Fruit fly (Drosophila melanogaster): ENCODE measurements around the gene pns.
A peak's percentile ranks its signal among the peaks of the same experiment; 100 is the strongest.

The pns gene

DNA sequence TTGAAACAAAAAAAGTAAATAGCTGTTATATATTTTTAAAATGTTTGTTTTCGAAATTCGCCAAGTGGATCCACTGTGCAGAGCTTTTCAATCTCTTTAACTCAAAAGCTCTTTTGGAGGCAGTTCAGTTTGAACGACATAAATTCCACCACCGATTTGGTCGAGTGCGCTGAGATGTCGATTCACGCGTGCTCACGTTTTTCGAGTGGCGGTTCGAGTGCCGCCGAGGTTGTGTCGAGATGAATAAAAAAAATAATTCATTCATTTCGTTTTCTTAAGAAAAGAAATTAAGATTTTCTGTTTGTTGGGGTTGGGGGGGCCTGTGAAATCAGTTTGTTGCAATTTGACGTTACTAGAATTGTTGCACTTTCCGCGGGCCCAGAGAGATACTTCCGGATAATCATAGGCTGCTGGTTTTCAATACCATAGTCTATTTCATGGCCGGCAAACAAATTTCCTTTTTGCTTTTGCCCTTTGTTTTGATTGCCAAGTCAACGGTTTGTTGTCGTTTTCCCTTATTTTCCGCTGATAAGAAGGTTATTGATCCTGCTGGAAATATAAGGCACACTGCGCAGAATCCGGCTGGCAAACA, 48.2 kb upstream of the pns start (continued):
- no peak for TF ChIP-seq GATAe (GFP tag; conservative IDR thresholded peaks at IDR 0.05)
- TF ChIP-seq Nf-YA (GFP tag; IDR thresholded peaks at IDR 0.05): 0 out of 2 replicates have a peak, but pooled peaks have one; percentile 23
- TF ChIP-seq CG4707 (GFP tag; optimal IDR thresholded peaks at IDR 0.05): peak; percentile 95
- TF ChIP-seq sna (GFP tag; IDR thresholded peaks at IDR 0.05; ENCODE audit: partially characterized antibody): peak; percentile 22; the same call in 1 of the 2 replicates
- no peak for TF ChIP-seq CG11093 (GFP tag; IDR thresholded peaks at IDR 0.05)
- peak; percentile 17 for TF ChIP-seq nom (GFP tag; optimal IDR thresholded peaks at IDR 0.05)
- peak; percentile 70 for TF ChIP-seq tna (GFP tag; IDR thresholded peaks at IDR 0.05; ENCODE audit: partially characterized antibody)
- peak; percentile 62 for TF ChIP-seq amos (GFP tag; IDR thresholded peaks at IDR 0.05; ENCODE audit: partially characterized antibody)
- TF ChIP-seq Ets65A (GFP tag): peak; percentile 27
- TF ChIP-seq CG17802 (tag; optimal IDR thresholded peaks at IDR 0.05): no peak
- TF ChIP-seq CG16813 (GFP tag; IDR thresholded peaks at IDR 0.05; ENCODE audit: partially characterized antibody): peak; percentile 63
- peak; percentile 67 for TF ChIP-seq knrl (GFP tag; IDR thresholded peaks at IDR 0.05; ENCODE audit: partially characterized antibody)
- TF ChIP-seq tap (tag; optimal IDR thresholded peaks at IDR 0.05): peak; percentile 27
- TF ChIP-seq Taf1 (GFP tag; IDR thresholded peaks at IDR 0.05): no peak
- TF ChIP-seq Hr78 (GFP tag; optimal IDR thresholded peaks at IDR 0.05): peak in 1 of 2 experiments; percentile 10
- TF ChIP-seq CG6854 (GFP tag; optimal IDR thresholded peaks at IDR 0.05): peak; percentile 19
- peak; percentile 76 for TF ChIP-seq sug (tag; optimal IDR thresholded peaks at IDR 0.05)
- TF ChIP-seq Opbp (GFP tag; IDR thresholded peaks at IDR 0.05; ENCODE audit: partially characterized antibody): peak; percentile 86
- TF ChIP-seq CG18262 (tag; optimal IDR thresholded peaks at IDR 0.05): peak; percentile 12
- peak; percentile 58 for TF ChIP-seq inv (GFP tag; IDR thresholded peaks at IDR 0.05; ENCODE audit: partially characterized antibody)
- TF ChIP-seq PHDP (tag; optimal IDR thresholded peaks at IDR 0.05): peak; percentile 14
- peak; percentile 41 for TF ChIP-seq ftz-f1 (GFP tag; optimal IDR thresholded peaks at IDR 0.05)
- peak; percentile 52; the same call in 2 of the 4 replicates for TF ChIP-seq Dll (GFP tag; IDR thresholded peaks at IDR 0.05; ENCODE audit: partially characterized antibody)
- peak in 1 of 3 experiments; percentile 37 for TF ChIP-seq Stat92E (GFP tag; optimal IDR thresholded peaks at IDR 0.05)
- peak; percentile 1 for TF ChIP-seq CG2120 (GFP tag; optimal IDR thresholded peaks at IDR 0.05)
- peak; percentile 85 for TF ChIP-seq nerfin-1 (tag; optimal IDR thresholded peaks at IDR 0.05)
- TF ChIP-seq mld (GFP tag; IDR thresholded peaks at IDR 0.05; ENCODE audit: partially characterized antibody): peak; percentile 77; the same call in 2 of the 3 replicates
- TF ChIP-seq CG12942 (GFP tag; optimal IDR thresholded peaks at IDR 0.05): no peak
- TF ChIP-seq ind (GFP tag; optimal IDR thresholded peaks at IDR 0.05): no peak
- peak in 1 of 2 experiments; percentile 76 for TF ChIP-seq Eip74EF (GFP tag; optimal IDR thresholded peaks at IDR 0.05)
- TF ChIP-seq onecut (GFP tag; IDR thresholded peaks at IDR 0.05): peak; percentile 69
- TF ChIP-seq Dp (GFP tag; optimal IDR thresholded peaks at IDR 0.05): no peak
- TF ChIP-seq CG1233 (GFP tag; optimal IDR thresholded peaks at IDR 0.05): peak; percentile 4
- peak; percentile 66 for TF ChIP-seq Med (GFP tag)
- TF ChIP-seq vvl (GFP tag; IDR thresholded peaks at IDR 0.05): peak; percentile 50; the same call in 1 of the 2 replicates
- peak; percentile 45 for TF ChIP-seq CG13894 (tag; optimal IDR thresholded peaks at IDR 0.05)
- peak; percentile 69 for TF ChIP-seq CG13287 (GFP tag; IDR thresholded peaks at IDR 0.05; ENCODE audit: partially characterized antibody)
- peak; percentile 66 for TF ChIP-seq vnd (GFP tag; IDR thresholded peaks at IDR 0.05; ENCODE audit: partially characterized antibody)
- peak; percentile 33; the same call in 1 of the 3 replicates for TF ChIP-seq CG34224 (GFP tag; IDR thresholded peaks at IDR 0.05; ENCODE audit: partially characterized antibody)
- no peak for TF ChIP-seq HmgD (GFP tag; optimal IDR thresholded peaks at IDR 0.05)
- peak; percentile 13 for TF ChIP-seq CG6813 (GFP tag; optimal IDR thresholded peaks at IDR 0.05)
- peak; percentile 22; the same call in 1 of the 2 replicates for TF ChIP-seq CG14014 (GFP tag; IDR thresholded peaks at IDR 0.05)
- peak; percentile 81 for TF ChIP-seq CG2199 (GFP tag; IDR thresholded peaks at IDR 0.05)
- peak; percentile 100 for TF ChIP-seq pros (GFP tag; optimal IDR thresholded peaks at IDR 0.05)
- no peak for TF ChIP-seq CG9817 (tag; optimal IDR thresholded peaks at IDR 0.05)
- TF ChIP-seq chinmo (GFP tag; IDR thresholded peaks at IDR 0.05; ENCODE audit: partially characterized antibody): peak; percentile 98

Measured in whole organism, embryonic.